Worm (Caenorhabditis elegans) whole organism, late embryonic: ENCODE results near the gene cutl-11.
A peak's percentile ranks its signal among the peaks of the same experiment; 100 is the strongest.

Experiments
- C38D4.7 ChIP-seq: fragments of 200-800 bp; sonication (Bioruptor generic); optimal IDR thresholded peaks from 2 replicates; lab custom pipeline; 2018; ENCODE audit warnings: mild to moderate bottlenecking, missing genetic modification characterization, moderate library complexity, missing compliant biosample characterization
- K02D7.2 ChIP-seq: sonication (generic microtip); optimal IDR thresholded peaks from 2 replicates; lab custom pipeline; 2017; ENCODE audit warnings: mild to moderate bottlenecking, missing genetic modification characterization, missing compliant biosample characterization
- T23F11.4 ChIP-seq: fragments of 200-800 bp; sonication (Bioruptor generic); optimal IDR thresholded peaks from 2 replicates; lab custom pipeline; 2018; ENCODE audit warnings: mild to moderate bottlenecking, missing genetic modification characterization, missing compliant biosample characterization
- Y22D7AL.16 ChIP-seq: sonication (generic microtip); optimal IDR thresholded peaks from 2 replicates; lab custom pipeline; 2016; ENCODE audit warnings: missing genetic modification characterization, missing compliant biosample characterization
- ceh-14 ChIP-seq: sonication (generic microtip); optimal IDR thresholded peaks from 2 replicates; lab custom pipeline; 2016; ENCODE audit warnings: missing genotype, missing genetic modification characterization, missing compliant biosample characterization
- ceh-18 ChIP-seq: sonication (generic microtip); optimal IDR thresholded peaks from 2 replicates; lab custom pipeline; 2016; ENCODE audit warnings: missing genetic modification characterization, missing compliant biosample characterization
- ceh-19 ChIP-seq: fragments of 200-800 bp; sonication (Bioruptor generic); optimal IDR thresholded peaks from 2 replicates; lab custom pipeline; 2018; ENCODE audit warnings: mild to moderate bottlenecking, missing genetic modification characterization, missing compliant biosample characterization
- ceh-22 ChIP-seq: sonication (generic microtip); optimal IDR thresholded peaks from 2 replicates; lab custom pipeline; 2017; ENCODE audit warnings: missing biosample characterization, missing genetic modification characterization
- ceh-31 ChIP-seq: sonication (generic microtip); optimal IDR thresholded peaks from 2 replicates; lab custom pipeline; 2016; ENCODE audit warnings: missing genetic modification characterization, missing compliant biosample characterization
- ceh-6 ChIP-seq: fragments of 200-800 bp; sonication (Bioruptor generic); optimal IDR thresholded peaks from 2 replicates; lab custom pipeline; 2018; ENCODE audit warnings: mild to moderate bottlenecking, missing genetic modification characterization, missing compliant biosample characterization
- ceh-9 ChIP-seq: sonication (generic microtip); optimal IDR thresholded peaks from 2 replicates; lab custom pipeline; 2016; ENCODE audit warnings: mild to moderate bottlenecking, missing genetic modification characterization, inconsistent platforms, missing compliant biosample characterization
- che-1 ChIP-seq: sonication (generic microtip); optimal IDR thresholded peaks from 2 replicates; lab custom pipeline; 2016; ENCODE audit warnings: mild to moderate bottlenecking, missing genetic modification characterization, missing compliant biosample characterization
- elt-2 ChIP-seq: sonication (generic microtip); optimal IDR thresholded peaks from 2 replicates; lab custom pipeline; 2016; ENCODE audit warnings: missing genetic modification reagents, missing genetic modification characterization, missing compliant biosample characterization
- elt-4 ChIP-seq: sonication (generic microtip); optimal IDR thresholded peaks from 2 replicates; lab custom pipeline; 2016; ENCODE audit warnings: missing genetic modification characterization, missing compliant biosample characterization
- fkh-10 ChIP-seq: fragments of 150-350 bp; optimal IDR thresholded peaks from 2 replicates; lab custom pipeline; 2014; ENCODE audit warnings: missing biosample characterization, missing genetic modification reagents, missing genetic modification characterization
- fkh-6 ChIP-seq: sonication (generic microtip); optimal IDR thresholded peaks from 2 replicates; lab custom pipeline; 2016; ENCODE audit warnings: missing genetic modification characterization, missing compliant biosample characterization
- gmeb-2 ChIP-seq: sonication (generic microtip); optimal IDR thresholded peaks from 2 replicates; lab custom pipeline; 2016; ENCODE audit warnings: missing genetic modification characterization, inconsistent platforms, missing compliant biosample characterization
- hlh-13 ChIP-seq: fragments of 200-800 bp; sonication (Bioruptor generic); optimal IDR thresholded peaks from 2 replicates; lab custom pipeline; 2018; ENCODE audit warnings: mild to moderate bottlenecking, missing genetic modification characterization, missing compliant biosample characterization
- hlh-8 ChIP-seq: sonication (generic microtip); optimal IDR thresholded peaks from 2 replicates; lab custom pipeline; 2016; ENCODE audit warnings: missing genotype, missing genetic modification characterization, missing compliant biosample characterization
- lim-6 ChIP-seq: sonication (generic microtip); optimal IDR thresholded peaks from 2 replicates; lab custom pipeline; 2016; ENCODE audit warnings: missing genetic modification characterization, missing compliant biosample characterization
- lin-11 ChIP-seq: fragments of 200-800 bp; sonication (Bioruptor generic); optimal IDR thresholded peaks from 2 replicates; lab custom pipeline; 2018; ENCODE audit warnings: mild to moderate bottlenecking, missing genetic modification characterization, missing compliant biosample characterization
- mec-3 ChIP-seq: sonication (generic microtip); optimal IDR thresholded peaks from 2 replicates; lab custom pipeline; 2016; ENCODE audit warnings: borderline replicate concordance, missing genetic modification characterization, missing compliant biosample characterization
- nhr-11 ChIP-seq: fragments of 150-350 bp; optimal IDR thresholded peaks from 2 replicates; lab custom pipeline; 2014; ENCODE audit warnings: missing biosample characterization, missing genetic modification characterization
- npax-4 ChIP-seq: sonication (generic microtip); optimal IDR thresholded peaks from 2 replicates; lab custom pipeline; 2016; ENCODE audit warnings: missing genetic modification characterization, missing compliant biosample characterization
- odd-2 ChIP-seq: sonication (generic microtip); optimal IDR thresholded peaks from 2 replicates; lab custom pipeline; 2017; ENCODE audit warnings: antibody characterized with exemption, mild to moderate bottlenecking, missing genetic modification characterization, missing compliant biosample characterization
- pag-3 ChIP-seq: sonication (generic microtip); optimal IDR thresholded peaks from 2 replicates; lab custom pipeline; 2016; ENCODE audit warnings: missing compliant biosample characterization, missing genetic modification characterization, borderline replicate concordance
- pat-9 ChIP-seq: fragments of 200-800 bp; sonication (Bioruptor generic); optimal IDR thresholded peaks from 2 replicates; lab custom pipeline; 2018; ENCODE audit warnings: mild to moderate bottlenecking, missing genetic modification characterization, moderate library complexity, missing compliant biosample characterization
- pha-2 ChIP-seq: sonication (generic microtip); optimal IDR thresholded peaks from 2 replicates; lab custom pipeline; 2017; ENCODE audit warnings: mild to moderate bottlenecking, missing genetic modification characterization, missing compliant biosample characterization
- pha-4 ChIP-seq: fragments of 150-350 bp; optimal IDR thresholded peaks from 2 replicates; lab custom pipeline; 2018; ENCODE audit warnings: missing biosample characterization, missing genetic modification reagents, missing genetic modification characterization
- ref-2 ChIP-seq: sonication (generic microtip); optimal IDR thresholded peaks from 2 replicates; lab custom pipeline; 2016; ENCODE audit warnings: missing genetic modification characterization, missing compliant biosample characterization
- rnt-1 ChIP-seq: sonication (generic microtip); optimal IDR thresholded peaks from 2 replicates; lab custom pipeline; 2016; ENCODE audit warnings: missing genetic modification characterization, missing compliant biosample characterization
- sdc-2 ChIP-seq: sonication (generic microtip); optimal IDR thresholded peaks from 2 replicates; lab custom pipeline; 2016; ENCODE audit warnings: missing genotype, missing genetic modification characterization, missing compliant biosample characterization
- sox-4 ChIP-seq: sonication (generic microtip); optimal IDR thresholded peaks from 2 replicates; lab custom pipeline; 2017; ENCODE audit warnings: mild to moderate bottlenecking, missing genetic modification characterization, inconsistent platforms, missing compliant biosample characterization
- tbx-2 ChIP-seq: sonication (generic microtip); optimal IDR thresholded peaks from 2 replicates; lab custom pipeline; 2016; ENCODE audit warnings: missing genetic modification characterization, missing compliant biosample characterization
- ttx-3 ChIP-seq: sonication (generic microtip); optimal IDR thresholded peaks from 2 replicates; lab custom pipeline; 2016; ENCODE audit warnings: missing genetic modification reagents, missing genetic modification characterization, missing compliant biosample characterization
- unc-42 ChIP-seq: sonication (generic microtip); optimal IDR thresholded peaks from 2 replicates; lab custom pipeline; 2016; ENCODE audit warnings: missing genotype, missing genetic modification characterization, missing compliant biosample characterization
- zip-5 ChIP-seq: sonication (generic microtip); optimal IDR thresholded peaks from 2 replicates; lab custom pipeline; 2016; ENCODE audit warnings: missing genetic modification characterization, missing compliant biosample characterization
- ztf-16 ChIP-seq: sonication (generic microtip); optimal IDR thresholded peaks from 2 replicates; lab custom pipeline; 2017; ENCODE audit warnings: missing genetic modification characterization, missing compliant biosample characterization

The cutl-11 gene

DNA sequence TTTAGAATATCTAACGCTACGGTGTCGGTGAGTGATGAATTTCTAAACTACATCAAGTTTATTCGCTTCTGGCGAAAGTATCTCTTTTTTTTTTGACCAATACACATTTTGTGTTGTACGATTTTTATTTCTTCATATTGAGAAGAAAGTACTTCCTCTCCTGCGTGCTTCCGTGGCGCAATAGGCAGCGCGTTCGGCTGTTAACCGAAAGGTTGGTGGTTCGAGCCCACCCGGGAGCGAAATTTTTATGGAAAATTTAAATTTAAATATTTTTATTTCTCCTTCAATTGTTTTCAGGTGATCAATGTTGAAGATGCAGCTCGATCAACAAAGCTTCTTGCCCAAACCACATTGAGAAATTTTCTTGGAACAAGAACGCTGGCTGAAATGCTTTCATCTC is 5.1 kb downstream of the cutl-11 start:
- TF ChIP-seq odd-2 (tag; lab: Kevin White, UChicago): no peak
- no peak for TF ChIP-seq zip-5
- TF ChIP-seq elt-2 (tag; lab: Kevin White, UChicago): peak; percentile 24
- TF ChIP-seq ref-2 (tag; lab: Kevin White, UChicago): no peak

DNA sequence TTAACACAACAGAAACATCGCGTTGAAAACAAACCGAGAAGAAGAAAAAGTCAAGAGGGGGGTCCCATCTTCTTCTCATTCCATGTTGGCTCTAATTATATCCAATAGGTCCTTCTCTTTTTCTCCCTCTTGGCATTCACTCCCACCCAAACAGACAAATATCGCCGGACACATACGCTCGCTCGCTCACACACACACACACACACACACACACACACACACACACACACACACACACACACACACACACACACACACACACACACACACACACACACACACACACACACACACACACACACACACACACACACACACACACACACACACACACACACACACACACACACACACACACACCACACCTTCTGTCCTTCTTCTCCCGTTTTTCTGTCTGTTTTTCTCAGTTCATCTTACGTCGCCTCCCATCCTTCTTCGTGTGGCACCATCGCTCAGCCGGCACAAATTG is 6.8 kb downstream of the cutl-11 start, which contains the start of gene sto-4:
Gene sto-4, plus strand, starts transcription at position 360 of the 469 bp plus-strand sequence.
- TF ChIP-seq hlh-13 (peak; percentile 70), che-1 (tag; lab: Kevin White, UChicago) (peak; percentile 69), rnt-1 (tag; lab: Kevin White, UChicago) (peak; percentile 0), pha-2 (tag; lab: Kevin White, UChicago) (peak; percentile 67), pat-9 (peak; percentile 78), ceh-18 (tag; lab: Kevin White, UChicago) (peak; percentile 67), tbx-2 (tag; lab: Kevin White, UChicago) (peak; percentile 72), elt-2 (tag; lab: Kevin White, UChicago) (peak; percentile 48), sox-4 (tag; lab: Kevin White, UChicago) (peak; percentile 53), sdc-2 (tag; lab: Kevin White, UChicago) (peak; percentile 32), C38D4.7 (GFP tag; lab: Kevin White, UChicago) (peak; percentile 71), lin-11 (peak; percentile 55), Y22D7AL.16 (tag; lab: Kevin White, UChicago) (peak; percentile 61), ceh-31 (tag; lab: Kevin White, UChicago) (peak; percentile 68), ceh-19 (GFP tag; lab: Kevin White, UChicago) (peak; percentile 87), T23F11.4 (GFP tag; lab: Kevin White, UChicago) (peak; percentile 67), unc-42 (tag; lab: Kevin White, UChicago) (peak; percentile 77), ztf-16 (peak; percentile 34), gmeb-2 (tag; lab: Kevin White, UChicago) (peak; percentile 76), ceh-14 (tag; lab: Kevin White, UChicago) (peak; percentile 58), ceh-6 (GFP tag; lab: Kevin White, UChicago) (peak; percentile 77), K02D7.2 (tag; lab: Kevin White, UChicago) (peak; percentile 66), hlh-8 (tag; lab: Kevin White, UChicago) (peak; percentile 8)

DNA sequence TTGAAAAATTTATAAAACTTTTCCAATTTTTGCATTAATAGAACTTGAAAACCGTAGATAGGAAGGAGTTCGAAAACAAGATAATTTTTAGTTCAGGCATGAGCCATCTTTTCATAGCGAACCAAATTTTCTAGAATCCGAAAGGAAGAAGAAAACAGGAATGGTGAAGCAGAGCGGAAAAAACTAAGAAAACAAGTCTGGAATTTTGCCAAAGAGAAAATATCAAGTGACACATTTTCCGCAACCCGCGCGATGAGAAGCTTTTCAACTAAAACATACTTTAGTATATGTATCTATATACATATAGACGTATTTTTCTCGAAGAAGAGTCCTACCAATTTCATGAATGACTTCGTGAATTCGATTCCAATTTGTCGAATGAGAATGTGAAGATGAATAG is 9.1 kb downstream of the cutl-11 start:
- no peak for TF ChIP-seq ttx-3 (tag; lab: Kevin White, UChicago)
- TF ChIP-seq pha-4: no peak
- no peak for TF ChIP-seq fkh-6 (tag; lab: Kevin White, UChicago)
- TF ChIP-seq pag-3 (tag; lab: Kevin White, UChicago): no peak
- no peak for TF ChIP-seq nhr-11
- no peak for TF ChIP-seq unc-42 (tag; lab: Kevin White, UChicago)
- no peak for TF ChIP-seq elt-4
- no peak for TF ChIP-seq ceh-19 (GFP tag; lab: Kevin White, UChicago)
- no peak for TF ChIP-seq ceh-9
- TF ChIP-seq C38D4.7 (GFP tag; lab: Kevin White, UChicago): no peak
- TF ChIP-seq ceh-18 (tag; lab: Kevin White, UChicago): no peak
- no peak for TF ChIP-seq npax-4 (tag; lab: Kevin White, UChicago)
- TF ChIP-seq fkh-10: no peak
- TF ChIP-seq ceh-22 (tag; lab: Kevin White, UChicago): no peak
- no peak for TF ChIP-seq tbx-2 (tag; lab: Kevin White, UChicago)
- TF ChIP-seq mec-3 (tag; lab: Kevin White, UChicago): no peak
- no peak for TF ChIP-seq lim-6 (tag; lab: Kevin White, UChicago)
